Worm (Caenorhabditis elegans) whole organism, L3 larva: ENCODE data around the gene ZK666.11.
"Not testable (repeated sequence)": the region's sequence is repeated elsewhere in the genome, so short reads cannot be mapped to it uniquely, and the experiment has no call there.

Experiments
- R02D3.7 ChIP-seq: fragments of 150-350 bp; optimal IDR thresholded peaks from 2 replicates; lab custom pipeline; 2014; ENCODE audit warnings: missing biosample characterization, missing genetic modification characterization
- ZK546.5 ChIP-seq: sonication (generic microtip); optimal IDR thresholded peaks from 2 replicates; lab custom pipeline; 2017; ENCODE audit warnings: missing biosample characterization, missing genetic modification characterization
- aly-2 ChIP-seq: fragments of 150-350 bp; optimal IDR thresholded peaks from 2 replicates; lab custom pipeline; 2014; ENCODE audit warnings: missing biosample characterization, missing genetic modification characterization
- ceh-16 ChIP-seq: sonication (generic microtip); optimal IDR thresholded peaks from 2 replicates; lab custom pipeline; 2017; ENCODE audit warnings: missing biosample characterization, missing genetic modification characterization
- ceh-28 ChIP-seq: fragments of 150-350 bp; optimal IDR thresholded peaks from 2 replicates; lab custom pipeline; 2014; ENCODE audit warnings: missing biosample characterization, missing genetic modification reagents, missing genetic modification characterization
- ceh-82 ChIP-seq: fragments of 150-350 bp; optimal IDR thresholded peaks from 2 replicates; lab custom pipeline; 2014; ENCODE audit warnings: missing biosample characterization, missing genetic modification characterization
- daf-12 ChIP-seq: fragments of 150-350 bp; optimal IDR thresholded peaks from 2 replicates; lab custom pipeline; 2014; ENCODE audit warnings: missing biosample characterization, missing genetic modification reagents, missing genetic modification characterization
- egl-27 ChIP-seq: sonication (generic microtip); optimal IDR thresholded peaks from 4 replicates; lab custom pipeline; 2017; ENCODE audit warnings: missing biosample characterization, missing genetic modification reagents, missing genetic modification characterization
- egl-5 ChIP-seq: fragments of 150-350 bp; optimal IDR thresholded peaks from 2 replicates; lab custom pipeline; 2017; ENCODE audit warnings: missing biosample characterization, missing genetic modification reagents, missing genetic modification characterization, inconsistent platforms
- elt-2 ChIP-seq: sonication (generic microtip); optimal IDR thresholded peaks from 2 replicates; lab custom pipeline; 2016; ENCODE audit warnings: missing genetic modification reagents, mild to moderate bottlenecking, missing genetic modification characterization, missing compliant biosample characterization
- eor-1 ChIP-seq, 2 experiments: fragments of 150-350 bp; optimal IDR thresholded peaks; 2 replicates each; lab custom pipeline; 2014 to 2018; ENCODE audit warnings: missing biosample characterization in 2 of 2, missing genetic modification characterization in 2 of 2
- fkh-2 ChIP-seq: fragments of 150-350 bp; optimal IDR thresholded peaks from 2 replicates; lab custom pipeline; 2014; ENCODE audit warnings: missing biosample characterization, missing genetic modification reagents, missing genetic modification characterization
- jun-1 ChIP-seq: fragments of 150-350 bp; optimal IDR thresholded peaks from 2 replicates; lab custom pipeline; 2014; ENCODE audit warnings: missing biosample characterization, missing genetic modification reagents, missing genetic modification characterization
- lsy-12 ChIP-seq: sonication (generic microtip); optimal IDR thresholded peaks from 2 replicates; lab custom pipeline; 2016; ENCODE audit warnings: mild to moderate bottlenecking, missing genetic modification characterization, missing compliant biosample characterization
- mdl-1 ChIP-seq: fragments of 150-350 bp; optimal IDR thresholded peaks from 2 replicates; lab custom pipeline; 2014; ENCODE audit warnings: missing biosample characterization, missing genetic modification characterization
- nfya-1 ChIP-seq: sonication (generic microtip); optimal IDR thresholded peaks from 2 replicates; lab custom pipeline; 2017; ENCODE audit warnings: missing genetic modification characterization, mild to moderate bottlenecking, missing compliant biosample characterization, antibody characterized with exemption, moderate library complexity; ENCODE audit not compliant: insufficient read depth
- nhr-11 ChIP-seq: fragments of 150-350 bp; optimal IDR thresholded peaks from 2 replicates; lab custom pipeline; 2014; ENCODE audit warnings: missing biosample characterization, missing genetic modification characterization
- nhr-237 ChIP-seq: fragments of 150-350 bp; optimal IDR thresholded peaks from 2 replicates; lab custom pipeline; 2014; ENCODE audit warnings: missing biosample characterization, missing genetic modification characterization
- nhr-28 ChIP-seq: fragments of 150-350 bp; optimal IDR thresholded peaks from 2 replicates; lab custom pipeline; 2014; ENCODE audit warnings: missing biosample characterization, missing genetic modification characterization
- nhr-43 ChIP-seq: sonication (generic microtip); optimal IDR thresholded peaks from 2 replicates; lab custom pipeline; 2016; ENCODE audit warnings: mild to moderate bottlenecking, missing genetic modification characterization, missing compliant biosample characterization; ENCODE audit not compliant: poor library complexity, severe bottlenecking
- nhr-76 ChIP-seq: fragments of 150-350 bp; sonication (generic microtip); optimal IDR thresholded peaks from 5 replicates; lab custom pipeline; 2014; ENCODE audit warnings: missing biosample characterization, missing genetic modification characterization
- pha-4 ChIP-seq: fragments of 150-350 bp; optimal IDR thresholded peaks from 2 replicates; lab custom pipeline; 2014; ENCODE audit warnings: missing biosample characterization, missing genetic modification reagents, missing genetic modification characterization
- pqm-1 ChIP-seq: fragments of 150-350 bp; optimal IDR thresholded peaks from 2 replicates; lab custom pipeline; 2017; ENCODE audit warnings: missing biosample characterization, missing genetic modification characterization, inconsistent platforms
- sea-2 ChIP-seq: fragments of 150-350 bp; sonication (generic microtip); optimal IDR thresholded peaks from 4 replicates; lab custom pipeline; 2014; ENCODE audit warnings: missing biosample characterization, missing genetic modification reagents, missing genetic modification characterization
- skn-1 ChIP-seq: fragments of 150-350 bp; optimal IDR thresholded peaks from 2 replicates; lab custom pipeline; 2014; ENCODE audit warnings: missing biosample characterization, missing genetic modification characterization
- snpc-4 ChIP-seq: fragments of 150-350 bp; optimal IDR thresholded peaks from 2 replicates; lab custom pipeline; 2014; ENCODE audit warnings: missing biosample characterization, missing genetic modification characterization
- unc-39 ChIP-seq: sonication (generic microtip); optimal IDR thresholded peaks from 4 replicates; lab custom pipeline; 2017; ENCODE audit warnings: missing biosample characterization, missing genetic modification characterization
- zag-1 ChIP-seq: fragments of 150-350 bp; optimal IDR thresholded peaks from 2 replicates; lab custom pipeline; 2014; ENCODE audit warnings: missing biosample characterization, missing genetic modification characterization
- ztf-11 ChIP-seq: fragments of 150-350 bp; optimal IDR thresholded peaks from 2 replicates; lab custom pipeline; 2014; ENCODE audit warnings: missing biosample characterization, missing genetic modification characterization
- ztf-4 ChIP-seq: fragments of 150-350 bp; optimal IDR thresholded peaks from 2 replicates; lab custom pipeline; 2014; ENCODE audit warnings: missing biosample characterization, missing genetic modification characterization

ZK666.11 gene

ce11 chrII:10482899-10483298 lies 577 bp downstream of the ZK666.11 start:
- no peak for TF ChIP-seq daf-12 (tag; lab: Kevin White, UChicago)
- TF ChIP-seq nhr-11 (tag; lab: Kevin White, UChicago): no peak
- TF ChIP-seq pqm-1 (tag; lab: Kevin White, UChicago): peak; percentile 48
- peak; percentile 67 for TF ChIP-seq elt-2 (tag; lab: Kevin White, UChicago)

ce11 chrII:10483860-10484259 lies 1.5 kb downstream of the ZK666.11 start:
- TF ChIP-seq elt-2 (tag; lab: Kevin White, UChicago) (no peak), R02D3.7 (tag; lab: Kevin White, UChicago) (no peak), aly-2 (tag; lab: Kevin White, UChicago) (no peak), pqm-1 (tag; lab: Kevin White, UChicago) (no peak), mdl-1 (tag; lab: Kevin White, UChicago) (no peak), nhr-28 (tag; lab: Kevin White, UChicago) (no peak), nhr-237 (tag; lab: Kevin White, UChicago) (no peak), lsy-12 (no peak), daf-12 (tag; lab: Kevin White, UChicago) (no peak), ceh-16 (no peak), ceh-82 (tag; lab: Kevin White, UChicago) (no peak), ztf-4 (tag; lab: Kevin White, UChicago) (no peak), sea-2 (no peak)

- TF ChIP-seq jun-1 (tag; lab: Kevin White, UChicago) (peak; percentile 70), elt-2 (tag; lab: Kevin White, UChicago) (peak; percentile 84), ZK546.5 (no peak), pqm-1 (tag; lab: Kevin White, UChicago) (peak; percentile 87), lsy-12 (no peak)
Observed at ce11 chrII:10485640-10486039, 3.3 kb downstream of the ZK666.11 start.

ce11 chrII:10486738-10487137 lies 4.4 kb downstream of the ZK666.11 start, which contains the start of gene ZK666.15:
TSS of gene ZK666.15 (plus strand) at chrII:10487038.
- no peak for TF ChIP-seq egl-5 (tag; lab: Kevin White, UChicago)
- TF ChIP-seq nhr-43 (tag; lab: Kevin White, UChicago): no peak
- TF ChIP-seq nhr-11 (tag; lab: Kevin White, UChicago): no peak
- TF ChIP-seq egl-27 (tag; lab: Kevin White, UChicago): no peak
- no peak for TF ChIP-seq ceh-28 (tag; lab: Kevin White, UChicago)
- TF ChIP-seq mdl-1 (tag; lab: Kevin White, UChicago): no peak
- TF ChIP-seq snpc-4: no peak
- TF ChIP-seq skn-1 (tag; lab: Kevin White, UChicago): no peak
- TF ChIP-seq nhr-76 (tag; lab: Kevin White, UChicago): no peak

- TF ChIP-seq mdl-1 (tag; lab: Kevin White, UChicago) (no peak), zag-1 (tag; lab: Kevin White, UChicago) (no peak), lsy-12 (no peak), nhr-237 (tag; lab: Kevin White, UChicago) (no peak), fkh-2 (tag; lab: Kevin White, UChicago) (no peak), nfya-1 (tag; lab: Kevin White, UChicago) (no peak), eor-1 (tag; optimal IDR thresholded peaks at IDR 0.05; lab: Kevin White, UChicago) (no peak), ZK546.5 (no peak), pqm-1 (tag; lab: Kevin White, UChicago) (no peak), aly-2 (tag; lab: Kevin White, UChicago) (no peak), ztf-11 (no peak), unc-39 (tag; lab: Kevin White, UChicago) (no peak)
Observed at ce11 chrII:10490329-10490728, 8.0 kb downstream of the ZK666.11 start, which contains the start of gene clec-61. TSS of gene clec-61 (minus strand) at chrII:10490537.

- not testable (repeated sequence) for TF ChIP-seq skn-1, ceh-28, pha-4 (tag; lab: Kevin White, UChicago)
Observed at ce11 chrII:10493034-10493433, 10.7 kb downstream of the ZK666.11 start, which contains the start of gene ZK666.8. TSS of gene ZK666.8 (minus strand) at chrII:10493134.
